Worm (Caenorhabditis elegans) whole organism, L4/young adult: ENCODE measurements around the gene C46C11.4.

Experiments used
- W03F9.2 ChIP-seq: fragments of 150-350 bp; optimal IDR thresholded peaks from 2 replicates; lab custom pipeline; 2014; ENCODE audit warnings: missing biosample characterization, missing genetic modification characterization
- him-1 ChIP-seq: sonication (generic microtip); optimal IDR thresholded peaks from 2 replicates; lab custom pipeline; 2016; ENCODE audit warnings: missing genotype, missing genetic modification reagents, missing genetic modification characterization, missing compliant biosample characterization

ce11 chrX:4694611-4695370 is 47.8 kb upstream of the C46C11.4 start:
- no peak for TF ChIP-seq W03F9.2 (tag; lab: Kevin White, UChicago)
- no peak for TF ChIP-seq him-1 (tag; lab: Kevin White, UChicago)
